Worm (Caenorhabditis elegans): ENCODE data around the gene srr-10.

ce11 chrV:7773647-7774046 is 38.2 kb downstream of the srr-10 start:
- TF ChIP-seq nhr-42 (GFP tag; IDR thresholded peaks at IDR 0.05): no peak
- TF ChIP-seq php-3 (GFP tag; IDR thresholded peaks at IDR 0.05): no peak
- no peak for TF ChIP-seq set-16 (GFP tag; IDR thresholded peaks at IDR 0.05)
- no peak for TF ChIP-seq tra-1 (GFP tag; IDR thresholded peaks at IDR 0.05)
- TF ChIP-seq ama-1 (optimal IDR thresholded peaks at IDR 0.05): no peak
